Worm (Caenorhabditis elegans): ENCODE data around the gene T27E9.6.
A peak's percentile ranks its signal among the peaks of the same experiment; 100 is the strongest.

The T27E9.6 gene

ce11 chrIII:13474482-13474881 is 2.1 kb downstream of the T27E9.6 start:
- TF ChIP-seq hmg-4 (GFP tag; optimal IDR thresholded peaks at IDR 0.05) (no peak), tbx-37 (GFP tag; conservative IDR thresholded peaks at IDR 0.05) (peak; percentile 21; the same call in 1 of the 2 replicates), hnd-1 (tag; optimal IDR thresholded peaks at IDR 0.05) (no peak), hmbx-1 (tag; optimal IDR thresholded peaks at IDR 0.05) (no peak)

DNA sequence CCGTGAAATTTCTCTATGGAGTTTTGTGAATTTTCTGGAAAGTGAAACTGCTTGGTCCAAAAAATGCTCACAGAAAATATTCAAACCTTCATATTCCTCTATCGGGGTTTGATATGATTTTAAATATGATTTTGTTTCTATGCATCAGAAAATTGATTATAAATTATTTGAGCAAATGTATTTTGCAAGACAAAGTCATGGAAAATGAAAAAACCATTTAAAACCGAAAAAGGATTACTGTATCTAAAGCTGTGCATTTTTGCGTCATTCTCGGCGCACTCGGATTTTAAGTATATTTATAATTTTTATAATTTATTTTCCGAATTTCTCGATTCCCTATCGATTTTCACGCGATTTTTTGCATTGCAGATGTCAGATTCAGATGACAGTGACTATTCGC is 5.1 kb downstream of the T27E9.6 start, which contains the start of gene pssy-2:
TSS of gene pssy-2 (plus strand) at position 301 of the 400 bp plus-strand sequence.
- TF ChIP-seq pes-1 (GFP tag; IDR thresholded peaks at IDR 0.05), result no peak

DNA sequence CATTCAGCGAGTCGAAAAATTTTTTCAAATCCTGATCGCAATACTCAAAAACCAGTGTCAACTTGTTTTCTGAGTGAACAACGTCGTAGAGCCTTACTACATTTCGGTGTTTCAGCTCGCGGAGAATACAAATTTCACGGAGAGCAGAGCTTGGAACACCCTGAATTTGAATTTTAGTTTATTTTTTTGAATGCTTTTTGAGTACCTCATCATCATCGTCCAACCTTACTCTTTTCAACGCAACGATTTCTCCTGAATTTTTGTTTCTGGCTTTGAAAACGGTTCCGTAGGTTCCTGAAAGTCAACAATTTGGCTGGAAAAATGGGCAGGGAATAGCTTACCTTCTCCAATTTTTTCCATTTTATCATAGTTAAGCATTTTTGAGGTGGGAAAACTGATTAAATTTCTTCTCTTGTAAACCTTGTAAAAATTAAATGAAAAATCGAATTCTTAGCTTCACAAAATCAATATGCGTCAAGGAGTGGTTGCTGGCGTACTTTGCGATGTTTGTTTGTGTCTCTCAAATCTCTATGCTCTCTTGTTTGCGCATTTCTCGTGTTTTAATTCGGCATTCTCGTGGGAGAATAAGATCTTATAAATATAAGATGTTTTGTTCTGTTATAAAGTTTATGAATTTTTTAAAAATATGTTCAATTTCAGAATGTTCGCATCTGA is 10.5 kb downstream of the T27E9.6 start, which contains the start of gene cdk-5:
TSS of gene cdk-5 (minus strand) at position 425 of the 675 bp plus-strand sequence.
- TF ChIP-seq F13C5.2 (tag; optimal IDR thresholded peaks at IDR 0.05), result no peak
- no peak for TF ChIP-seq ceh-13 (GFP tag; optimal IDR thresholded peaks at IDR 0.05)
- no peak for TF ChIP-seq tra-4 (tag; optimal IDR thresholded peaks at IDR 0.05)
- no peak for TF ChIP-seq sea-1 (GFP tag; conservative IDR thresholded peaks at IDR 0.05)
- no peak for TF ChIP-seq ama-1 (optimal IDR thresholded peaks at IDR 0.05)
- no peak for TF ChIP-seq ets-7 (tag; optimal IDR thresholded peaks at IDR 0.05)
- TF ChIP-seq pes-1 (GFP tag; IDR thresholded peaks at IDR 0.05), result no peak
- TF ChIP-seq flt-1 (GFP tag; IDR thresholded peaks at IDR 0.05), result no peak
- no peak for TF ChIP-seq hnd-1 (tag; optimal IDR thresholded peaks at IDR 0.05)
- TF ChIP-seq hmbx-1 (tag; optimal IDR thresholded peaks at IDR 0.05), result no peak
- no peak for TF ChIP-seq B0310.2 (tag; optimal IDR thresholded peaks at IDR 0.05)
- TF ChIP-seq scrt-1 (GFP tag; IDR thresholded peaks at IDR 0.05), result no peak

DNA sequence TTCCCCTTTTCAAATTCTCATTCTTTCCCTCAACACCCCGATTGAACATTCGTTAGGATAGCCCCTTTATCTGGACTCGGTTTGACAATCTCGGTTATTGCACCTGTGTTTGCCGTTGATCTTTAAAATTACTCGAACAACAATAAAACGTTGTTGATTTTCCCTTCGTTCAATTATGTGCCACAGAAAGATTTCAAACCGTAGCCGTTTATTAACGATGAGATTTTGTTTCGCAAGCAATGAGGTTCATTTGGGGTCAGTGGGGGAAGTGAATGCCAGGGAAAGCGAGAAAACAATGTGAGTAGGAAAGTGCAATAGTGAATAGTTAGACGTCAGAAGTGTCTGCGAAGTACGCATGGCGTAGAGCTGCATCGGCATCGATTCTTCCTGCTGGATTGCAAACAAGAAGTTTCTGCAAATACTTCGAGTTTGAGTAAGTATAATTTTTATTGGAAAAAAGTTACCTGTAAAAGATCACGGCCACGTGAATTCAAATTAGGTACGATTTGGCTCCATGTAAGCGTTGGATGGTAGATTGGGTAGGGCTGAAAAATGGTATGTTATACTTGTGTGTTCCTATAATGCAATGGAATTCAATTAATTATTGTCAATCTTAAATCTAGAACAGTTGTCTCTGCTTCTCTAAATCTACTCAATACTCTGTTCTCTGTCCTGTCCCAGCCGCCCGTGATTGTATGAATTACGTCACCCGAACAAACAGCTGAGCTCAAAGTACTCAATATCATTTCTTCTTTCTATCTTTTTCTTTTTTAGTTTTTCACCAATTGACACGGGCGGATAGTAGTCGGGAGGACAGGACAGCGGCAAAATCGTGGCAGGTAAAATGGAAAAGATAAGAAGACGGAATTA is 11.9 kb downstream of the T27E9.6 start, which contains the start of gene kel-3:
TSS of gene kel-3 (plus strand) at position 328 of the 870 bp plus-strand sequence.
- TF ChIP-seq hmg-4 (GFP tag; optimal IDR thresholded peaks at IDR 0.05) (no peak), ama-1 (optimal IDR thresholded peaks at IDR 0.05) (peak; percentile 62)

- TF ChIP-seq ceh-13 (GFP tag; optimal IDR thresholded peaks at IDR 0.05), result no peak
- no peak for TF ChIP-seq hnd-1 (tag; optimal IDR thresholded peaks at IDR 0.05)
- TF ChIP-seq hmbx-1 (tag; optimal IDR thresholded peaks at IDR 0.05), result no peak
- no peak for TF ChIP-seq tbx-11 (GFP tag; IDR thresholded peaks at IDR 0.05)
- TF ChIP-seq tra-4 (tag; optimal IDR thresholded peaks at IDR 0.05), result peak; percentile 24
- no peak for TF ChIP-seq flt-1 (GFP tag; IDR thresholded peaks at IDR 0.05)
- peak; percentile 62 for TF ChIP-seq hmg-4 (GFP tag; optimal IDR thresholded peaks at IDR 0.05)
- TF ChIP-seq ceh-36 (tag; optimal IDR thresholded peaks at IDR 0.05), result peak; percentile 20
- TF ChIP-seq ets-7 (tag; optimal IDR thresholded peaks at IDR 0.05), result no peak
- TF ChIP-seq scrt-1 (GFP tag; IDR thresholded peaks at IDR 0.05), result 0 out of 2 replicates have a peak, but pooled peaks have one; percentile 20
- peak; percentile 80 for TF ChIP-seq F13C5.2 (tag; optimal IDR thresholded peaks at IDR 0.05)
- TF ChIP-seq tbx-37 (GFP tag; conservative IDR thresholded peaks at IDR 0.05), result peak; percentile 59
- no peak for TF ChIP-seq B0310.2 (tag; optimal IDR thresholded peaks at IDR 0.05)
- no peak for TF ChIP-seq ama-1 (optimal IDR thresholded peaks at IDR 0.05)
- 0 out of 2 replicates have a peak, but pooled peaks have one; percentile 44 for TF ChIP-seq sea-1 (GFP tag; conservative IDR thresholded peaks at IDR 0.05)
- TF ChIP-seq aly-1 (tag; optimal IDR thresholded peaks at IDR 0.05), result no peak
- TF ChIP-seq pes-1 (GFP tag; IDR thresholded peaks at IDR 0.05), result peak; percentile 52; the same call in 1 of the 2 replicates
Measured at ce11 chrIII:13462965-13463783, 13.4 kb downstream of the T27E9.6 start, which contains the start of gene ant-1.1. Gene ant-1.1, plus strand, starts transcription at chrIII:13463163.

ce11 chrIII:13462138-13462634 is 14.4 kb downstream of the T27E9.6 start, which contains the start of the genes abcf-2 and T27E9.2:
Gene abcf-2, minus strand, starts transcription at chrIII:13462238.
Gene T27E9.2, minus strand, starts transcription at chrIII:13462584.
- TF ChIP-seq tbx-11 (GFP tag; IDR thresholded peaks at IDR 0.05), result no peak
- no peak for TF ChIP-seq tbx-37 (GFP tag; conservative IDR thresholded peaks at IDR 0.05)
- TF ChIP-seq scrt-1 (GFP tag; IDR thresholded peaks at IDR 0.05), result no peak
- TF ChIP-seq tra-4 (tag; optimal IDR thresholded peaks at IDR 0.05), result no peak
- no peak for TF ChIP-seq flt-1 (GFP tag; IDR thresholded peaks at IDR 0.05)
- TF ChIP-seq hnd-1 (tag; optimal IDR thresholded peaks at IDR 0.05), result no peak
- TF ChIP-seq pes-1 (GFP tag; IDR thresholded peaks at IDR 0.05), result no peak
- no peak for TF ChIP-seq ets-7 (tag; optimal IDR thresholded peaks at IDR 0.05)
- no peak for TF ChIP-seq B0310.2 (tag; optimal IDR thresholded peaks at IDR 0.05)
- TF ChIP-seq aly-1 (tag; optimal IDR thresholded peaks at IDR 0.05), result no peak
- no peak for TF ChIP-seq hmbx-1 (tag; optimal IDR thresholded peaks at IDR 0.05)
- TF ChIP-seq F13C5.2 (tag; optimal IDR thresholded peaks at IDR 0.05), result no peak
- no peak for TF ChIP-seq ceh-13 (GFP tag; optimal IDR thresholded peaks at IDR 0.05)
- no peak for TF ChIP-seq ama-1 (optimal IDR thresholded peaks at IDR 0.05)
- no peak for TF ChIP-seq hmg-4 (GFP tag; optimal IDR thresholded peaks at IDR 0.05)
- TF ChIP-seq sea-1 (GFP tag; conservative IDR thresholded peaks at IDR 0.05), result no peak
- no peak for TF ChIP-seq ceh-36 (tag; optimal IDR thresholded peaks at IDR 0.05)

All from whole organism, early embryonic.